Worm (Caenorhabditis elegans): ENCODE results near the gene unc-58.

Gene unc-58

ce11 chrX:10087866-10088265, 45.1 kb downstream of the unc-58 start, which contains the start of gene flp-28:
Gene flp-28 (minus strand): TSS chrX:10087966.
- no peak for TF ChIP-seq ceh-13 (GFP tag; optimal IDR thresholded peaks at IDR 0.05)
- TF ChIP-seq B0310.2 (tag; optimal IDR thresholded peaks at IDR 0.05): no peak

ce11 chrX:10085073-10085472, 47.9 kb downstream of the unc-58 start:
- TF ChIP-seq aly-1 (tag; optimal IDR thresholded peaks at IDR 0.05) (no peak), scrt-1 (GFP tag; IDR thresholded peaks at IDR 0.05) (no peak), pes-1 (GFP tag; IDR thresholded peaks at IDR 0.05) (no peak), ceh-36 (tag; optimal IDR thresholded peaks at IDR 0.05) (no peak), hmg-4 (GFP tag; optimal IDR thresholded peaks at IDR 0.05) (no peak), tbx-37 (GFP tag; conservative IDR thresholded peaks at IDR 0.05) (no peak), tra-4 (tag; optimal IDR thresholded peaks at IDR 0.05) (no peak), ets-7 (tag; optimal IDR thresholded peaks at IDR 0.05) (no peak), tbx-11 (GFP tag; IDR thresholded peaks at IDR 0.05) (no peak), hnd-1 (tag; optimal IDR thresholded peaks at IDR 0.05) (no peak)

- TF ChIP-seq ceh-13 (GFP tag; optimal IDR thresholded peaks at IDR 0.05): no peak
Observed at ce11 chrX:10084050-10084672, 48.8 kb downstream of the unc-58 start, which contains the start of gene W07E11.1. Gene W07E11.1 (plus strand): TSS chrX:10084622.

ce11 chrX:10083272-10083671, 49.7 kb downstream of the unc-58 start:
- TF ChIP-seq B0310.2 (tag; optimal IDR thresholded peaks at IDR 0.05): no peak
- no peak for TF ChIP-seq sea-1 (GFP tag; conservative IDR thresholded peaks at IDR 0.05)
- TF ChIP-seq flt-1 (GFP tag; IDR thresholded peaks at IDR 0.05): no peak
- TF ChIP-seq tbx-11 (GFP tag; IDR thresholded peaks at IDR 0.05): no peak
- TF ChIP-seq tbx-37 (GFP tag; conservative IDR thresholded peaks at IDR 0.05): no peak

- TF ChIP-seq hnd-1 (tag; optimal IDR thresholded peaks at IDR 0.05) (no peak), ets-7 (tag; optimal IDR thresholded peaks at IDR 0.05) (no peak), pes-1 (GFP tag; IDR thresholded peaks at IDR 0.05) (no peak), flt-1 (GFP tag; IDR thresholded peaks at IDR 0.05) (no peak)
Observed at ce11 chrX:10081077-10081476, 51.9 kb downstream of the unc-58 start.

ce11 chrX:10079230-10079629, 53.8 kb downstream of the unc-58 start:
- TF ChIP-seq ama-1 (optimal IDR thresholded peaks at IDR 0.05) (no peak), ceh-36 (tag; optimal IDR thresholded peaks at IDR 0.05) (no peak), hmg-4 (GFP tag; optimal IDR thresholded peaks at IDR 0.05) (no peak), ets-7 (tag; optimal IDR thresholded peaks at IDR 0.05) (no peak), ceh-13 (GFP tag; optimal IDR thresholded peaks at IDR 0.05) (no peak), tbx-11 (GFP tag; IDR thresholded peaks at IDR 0.05) (no peak), F13C5.2 (tag; optimal IDR thresholded peaks at IDR 0.05) (no peak), tra-4 (tag; optimal IDR thresholded peaks at IDR 0.05) (no peak), B0310.2 (tag; optimal IDR thresholded peaks at IDR 0.05) (no peak), hmbx-1 (tag; optimal IDR thresholded peaks at IDR 0.05) (no peak), sea-1 (GFP tag; conservative IDR thresholded peaks at IDR 0.05) (no peak), pes-1 (GFP tag; IDR thresholded peaks at IDR 0.05) (no peak), tbx-37 (GFP tag; conservative IDR thresholded peaks at IDR 0.05) (no peak), hnd-1 (tag; optimal IDR thresholded peaks at IDR 0.05) (no peak), aly-1 (tag; optimal IDR thresholded peaks at IDR 0.05) (no peak), flt-1 (GFP tag; IDR thresholded peaks at IDR 0.05) (no peak), scrt-1 (GFP tag; IDR thresholded peaks at IDR 0.05) (no peak)

ce11 chrX:10078637-10079036, 54.3 kb downstream of the unc-58 start:
- TF ChIP-seq hnd-1 (tag; optimal IDR thresholded peaks at IDR 0.05) (no peak), flt-1 (GFP tag; IDR thresholded peaks at IDR 0.05) (no peak), tbx-37 (GFP tag; conservative IDR thresholded peaks at IDR 0.05) (no peak), hmbx-1 (tag; optimal IDR thresholded peaks at IDR 0.05) (no peak), ama-1 (optimal IDR thresholded peaks at IDR 0.05) (no peak)

- TF ChIP-seq sea-1 (GFP tag; conservative IDR thresholded peaks at IDR 0.05): no peak
- no peak for TF ChIP-seq tra-4 (tag; optimal IDR thresholded peaks at IDR 0.05)
Observed at ce11 chrX:10078089-10078488, 54.9 kb downstream of the unc-58 start.

ce11 chrX:10077297-10077696, 55.7 kb downstream of the unc-58 start, which contains the start of gene col-176:
Gene col-176 (plus strand): TSS chrX:10077597.
- TF ChIP-seq F13C5.2 (tag; optimal IDR thresholded peaks at IDR 0.05): no peak
- no peak for TF ChIP-seq sea-1 (GFP tag; conservative IDR thresholded peaks at IDR 0.05)
- TF ChIP-seq pes-1 (GFP tag; IDR thresholded peaks at IDR 0.05): no peak
- no peak for TF ChIP-seq ama-1 (optimal IDR thresholded peaks at IDR 0.05)
- no peak for TF ChIP-seq tra-4 (tag; optimal IDR thresholded peaks at IDR 0.05)

- TF ChIP-seq aly-1 (tag; optimal IDR thresholded peaks at IDR 0.05) (no peak), ceh-13 (GFP tag; optimal IDR thresholded peaks at IDR 0.05) (no peak), tbx-37 (GFP tag; conservative IDR thresholded peaks at IDR 0.05) (no peak), F13C5.2 (tag; optimal IDR thresholded peaks at IDR 0.05) (no peak), ama-1 (optimal IDR thresholded peaks at IDR 0.05) (no peak), ceh-36 (tag; optimal IDR thresholded peaks at IDR 0.05) (no peak), hmbx-1 (tag; optimal IDR thresholded peaks at IDR 0.05) (no peak), pes-1 (GFP tag; IDR thresholded peaks at IDR 0.05) (no peak), B0310.2 (tag; optimal IDR thresholded peaks at IDR 0.05) (no peak), hmg-4 (GFP tag; optimal IDR thresholded peaks at IDR 0.05) (no peak), scrt-1 (GFP tag; IDR thresholded peaks at IDR 0.05) (no peak)
Observed at ce11 chrX:10076334-10076733, 56.6 kb downstream of the unc-58 start.
